Fruit fly (Drosophila melanogaster) whole organism, embryonic: ENCODE data around the gene CG14286.

ENCODE experiments used
- Bgb ChIP-seq: fragments of 200-800 bp; sonication (Bioruptor generic); IDR thresholded peaks from 2 replicates; pipeline ENCODE4 v1.3.6; 2022; ENCODE audit warnings: missing biosample characterization, missing genetic modification characterization; ENCODE audit not compliant: partially characterized antibody
- CG12391 ChIP-seq: fragments of 200-800 bp; sonication (Bioruptor generic); optimal IDR thresholded peaks from 3 replicates; lab custom pipeline; 2018; ENCODE audit warnings: missing biosample characterization, mild to moderate bottlenecking, missing genetic modification characterization, moderate library complexity
- CG12659 ChIP-seq: fragments of 200-800 bp; sonication (Bioruptor generic); optimal IDR thresholded peaks from 3 replicates; lab custom pipeline; 2017; ENCODE audit warnings: mild to moderate bottlenecking, missing biosample characterization, missing genetic modification reagents, missing genetic modification characterization
- CG13624 ChIP-seq: fragments of 200-800 bp; sonication (Bioruptor generic); optimal IDR thresholded peaks from 2 replicates; lab custom pipeline; 2016; ENCODE audit warnings: missing biosample characterization, missing genetic modification characterization
- CG14014 ChIP-seq: fragments of 200-800 bp; sonication (Bioruptor generic); IDR thresholded peaks from 2 replicates; pipeline ENCODE4 v1.3.6; 2022; ENCODE audit warnings: missing biosample characterization, missing genetic modification characterization
- CG15479 ChIP-seq: fragments of 200-800 bp; sonication (Bioruptor generic); optimal IDR thresholded peaks from 3 replicates; lab custom pipeline; 2019; ENCODE audit warnings: missing biosample characterization, mild to moderate bottlenecking, missing genetic modification characterization, moderate library complexity
- CG1603 ChIP-seq: fragments of 200-800 bp; sonication (Bioruptor generic); optimal IDR thresholded peaks from 2 replicates; lab custom pipeline; 2019; ENCODE audit warnings: missing biosample characterization, mild to moderate bottlenecking, missing genetic modification characterization, moderate library complexity
- CG16863 ChIP-seq: fragments of 200-800 bp; sonication (Bioruptor generic); optimal IDR thresholded peaks from 3 replicates; lab custom pipeline; 2016; ENCODE audit warnings: missing biosample characterization, missing genetic modification characterization
- CG17385 ChIP-seq: fragments of 200-800 bp; sonication (Bioruptor generic); optimal IDR thresholded peaks from 3 replicates; lab custom pipeline; 2018; ENCODE audit warnings: missing biosample characterization, mild to moderate bottlenecking, missing genetic modification characterization
- CG17612 ChIP-seq: fragments of 200-800 bp; sonication (Bioruptor generic); IDR thresholded peaks from 2 replicates; pipeline ENCODE4 v1.3.6; 2022; ENCODE audit warnings: missing biosample characterization, missing genetic modification characterization
- CG2712 ChIP-seq: fragments of 200-800 bp; optimal IDR thresholded peaks from 3 replicates; lab custom pipeline; 2019; ENCODE audit warnings: missing biosample characterization, mild to moderate bottlenecking, missing genetic modification characterization, moderate library complexity
- CG30403 ChIP-seq: fragments of 200-800 bp; sonication (Bioruptor generic); optimal IDR thresholded peaks from 3 replicates; lab custom pipeline; 2016; ENCODE audit warnings: missing biosample characterization, missing genetic modification characterization
- CG31441 ChIP-seq: fragments of 200-800 bp; sonication (Bioruptor generic); IDR thresholded peaks from 2 replicates; pipeline ENCODE4 v1.3.6; 2022; ENCODE audit warnings: missing biosample characterization, missing genetic modification characterization
- CG33557 ChIP-seq: fragments of 200-800 bp; sonication (Bioruptor generic); optimal IDR thresholded peaks from 2 replicates; lab custom pipeline; 2019; ENCODE audit warnings: missing biosample characterization, mild to moderate bottlenecking, missing genetic modification characterization, moderate library complexity
- CG34422 ChIP-seq: fragments of 200-800 bp; sonication (Bioruptor generic); IDR thresholded peaks from 3 replicates; pipeline ENCODE4 v1.3.6; 2022; ENCODE audit warnings: missing biosample characterization, missing genetic modification characterization
- CG5245 ChIP-seq: fragments of 200-800 bp; sonication (Bioruptor generic); optimal IDR thresholded peaks from 3 replicates; lab custom pipeline; 2016; ENCODE audit warnings: missing biosample characterization, missing genetic modification characterization
- CG7372 ChIP-seq: fragments of 200-800 bp; sonication (Bioruptor generic); IDR thresholded peaks from 2 replicates; pipeline ENCODE4 v1.3.6; 2022; ENCODE audit warnings: missing biosample characterization, missing genetic modification characterization
- CG9797 ChIP-seq: fragments of 200-800 bp; sonication (Bioruptor generic); optimal IDR thresholded peaks from 3 replicates; lab custom pipeline; 2018; ENCODE audit warnings: missing biosample characterization, mild to moderate bottlenecking, missing genetic modification characterization
- Chrac-16 ChIP-seq: fragments of 200-800 bp; sonication (Bioruptor generic); optimal IDR thresholded peaks from 3 replicates; lab custom pipeline; 2016; ENCODE audit warnings: missing biosample characterization, missing genetic modification characterization
- Dbx ChIP-seq: fragments of 200-800 bp; sonication (Bioruptor generic); IDR thresholded peaks from 3 replicates; pipeline ENCODE4 v1.3.6; 2022; ENCODE audit warnings: missing biosample characterization, missing genetic modification characterization
- Gug ChIP-seq: fragments of 200-800 bp; sonication (Bioruptor generic); IDR thresholded peaks from 4 replicates; pipeline ENCODE4 v1.3.6; 2022; ENCODE audit warnings: missing biosample characterization, missing genetic modification characterization
- H2.0 ChIP-seq: fragments of 200-800 bp; sonication (Bioruptor generic); IDR thresholded peaks from 2 replicates; pipeline ENCODE4 v1.3.6; 2022; ENCODE audit warnings: missing biosample characterization, missing genetic modification characterization
- MESR4 ChIP-seq: fragments of 200-800 bp; sonication (Bioruptor generic); optimal IDR thresholded peaks from 2 replicates; lab custom pipeline; 2018; ENCODE audit warnings: missing biosample characterization, mild to moderate bottlenecking, missing genetic modification characterization, moderate library complexity
- Mes4 ChIP-seq: fragments of 200-800 bp; sonication (Bioruptor generic); optimal IDR thresholded peaks from 2 replicates; lab custom pipeline; 2016; ENCODE audit warnings: missing biosample characterization, missing genetic modification characterization
- NfI ChIP-seq: fragments of 200-800 bp; sonication (Bioruptor generic); optimal IDR thresholded peaks from 3 replicates; lab custom pipeline; 2018; ENCODE audit warnings: missing biosample characterization, mild to moderate bottlenecking, missing genetic modification characterization, moderate library complexity
- Rfx ChIP-seq: fragments of 200-800 bp; sonication (Bioruptor generic); IDR thresholded peaks from 2 replicates; pipeline ENCODE4 v1.3.6; 2022; ENCODE audit warnings: missing biosample characterization, missing genetic modification characterization
- Rx ChIP-seq: fragments of 200-800 bp; sonication (Bioruptor generic); IDR thresholded peaks from 2 replicates; pipeline ENCODE4 v1.3.6; 2022; ENCODE audit warnings: missing biosample characterization, missing genetic modification characterization
- Scr ChIP-seq: fragments of 200-800 bp; sonication (Bioruptor generic); IDR thresholded peaks from 2 replicates; pipeline ENCODE4 v1.3.6; 2022; ENCODE audit warnings: missing biosample characterization, missing genetic modification characterization; ENCODE audit not compliant: partially characterized antibody
- Side ChIP-seq: fragments of 200-800 bp; sonication (Bioruptor generic); optimal IDR thresholded peaks from 2 replicates; lab custom pipeline; 2016; ENCODE audit warnings: missing biosample characterization, missing genetic modification characterization
- Sin3A ChIP-seq: fragments of >200 bp; optimal IDR thresholded peaks from 2 replicates; lab custom pipeline; 2018
- Xrp1 ChIP-seq: fragments of 200-800 bp; sonication (Bioruptor generic); IDR thresholded peaks from 2 replicates; pipeline ENCODE4 v1.3.6; 2022; ENCODE audit warnings: missing biosample characterization, missing genetic modification characterization
- ap ChIP-seq: fragments of 200-800 bp; sonication (Bioruptor generic); IDR thresholded peaks from 2 replicates; pipeline ENCODE4 v1.3.6; 2022; ENCODE audit warnings: missing biosample characterization, missing genetic modification characterization
- ara ChIP-seq: fragments of 200-800 bp; sonication (Bioruptor generic); IDR thresholded peaks from 2 replicates; pipeline ENCODE4 v1.3.6; 2022; ENCODE audit warnings: missing biosample characterization, missing genetic modification characterization
- dimm ChIP-seq: fragments of 200-800 bp; sonication (Bioruptor generic); IDR thresholded peaks from 2 replicates; pipeline ENCODE4 v1.3.6; 2022; ENCODE audit warnings: missing biosample characterization, missing genetic modification characterization
- hbn ChIP-seq: fragments of 200-800 bp; sonication (Bioruptor generic); IDR thresholded peaks from 2 replicates; pipeline ENCODE4 v1.3.6; 2022; ENCODE audit warnings: missing biosample characterization, missing genetic modification characterization; ENCODE audit not compliant: partially characterized antibody
- insv ChIP-seq, 2 experiments: fragments of 200-800 bp; sonication (Bioruptor generic); optimal IDR thresholded peaks; 3 replicates each; lab custom pipeline; 2016 to 2018; ENCODE audit warnings: missing biosample characterization in 2 of 2, missing genetic modification characterization in 2 of 2
- jumu ChIP-seq: fragments of 200-800 bp; sonication (Bioruptor generic); optimal IDR thresholded peaks from 3 replicates; lab custom pipeline; 2016; ENCODE audit warnings: missing biosample characterization, missing genetic modification characterization
- lmd ChIP-seq: fragments of 200-800 bp; sonication (Bioruptor generic); IDR thresholded peaks from 2 replicates; pipeline ENCODE4 v1.3.6; 2022; ENCODE audit warnings: missing biosample characterization, missing genetic modification characterization
- lov ChIP-seq, 2 experiments: fragments of 200-800 bp in 1 of 2; fragments of >200 bp in 1 of 2; sonication (Bioruptor generic) in 1 of 2; IDR thresholded peaks in 1 of 2; optimal IDR thresholded peaks in 1 of 2; 2 replicates in 1 of 2; 3 replicates in 1 of 2; pipeline versions ENCODE4 v1.3.6 to Lab custom; 2017 to 2022; ENCODE audit warnings: missing biosample characterization in 1 of 2, missing genetic modification characterization in 1 of 2
- mam ChIP-seq: fragments of 200-800 bp; sonication (Bioruptor generic); optimal IDR thresholded peaks from 3 replicates; lab custom pipeline; 2016; ENCODE audit warnings: missing biosample characterization, missing genetic modification characterization
- nmo ChIP-seq: fragments of 200-800 bp; sonication (Bioruptor generic); optimal IDR thresholded peaks from 2 replicates; lab custom pipeline; 2018; ENCODE audit warnings: missing biosample characterization, mild to moderate bottlenecking, missing genetic modification characterization, moderate library complexity
- org-1 ChIP-seq: fragments of 200-800 bp; sonication (Bioruptor generic); optimal IDR thresholded peaks from 2 replicates; lab custom pipeline; 2017; ENCODE audit warnings: missing biosample characterization, missing genetic modification characterization
- pfk ChIP-seq: fragments of 200-800 bp; sonication (Bioruptor generic); optimal IDR thresholded peaks from 2 replicates; lab custom pipeline; 2018; ENCODE audit warnings: missing biosample characterization, mild to moderate bottlenecking, missing genetic modification characterization, moderate library complexity
- ranshi ChIP-seq: fragments of 200-800 bp; sonication (Bioruptor generic); IDR thresholded peaks from 2 replicates; pipeline ENCODE4 v1.3.6; 2022; ENCODE audit warnings: missing biosample characterization, missing genetic modification characterization
- salm ChIP-seq: fragments of 200-800 bp; sonication (Bioruptor generic); optimal IDR thresholded peaks from 2 replicates; lab custom pipeline; 2018; ENCODE audit warnings: missing biosample characterization, mild to moderate bottlenecking, missing genetic modification characterization
- schlank ChIP-seq: fragments of 200-800 bp; sonication (Bioruptor generic); optimal IDR thresholded peaks from 2 replicates; lab custom pipeline; 2018; ENCODE audit warnings: missing biosample characterization, mild to moderate bottlenecking, missing genetic modification characterization
- sim ChIP-seq: fragments of 200-800 bp; sonication (Bioruptor generic); IDR thresholded peaks from 2 replicates; pipeline ENCODE4 v1.3.6; 2022; ENCODE audit warnings: missing biosample characterization, missing genetic modification characterization
- sima ChIP-seq: fragments of 200-800 bp; sonication (Bioruptor generic); optimal IDR thresholded peaks from 2 replicates; lab custom pipeline; 2016; ENCODE audit warnings: missing biosample characterization, missing genetic modification characterization
- sna ChIP-seq: fragments of 200-800 bp; sonication (Bioruptor generic); IDR thresholded peaks from 2 replicates; pipeline ENCODE4 v1.3.6; 2022; ENCODE audit warnings: missing biosample characterization, missing genetic modification characterization; ENCODE audit not compliant: partially characterized antibody
- sr ChIP-seq: fragments of 200-800 bp; sonication (Bioruptor generic); IDR thresholded peaks from 3 replicates; pipeline ENCODE4 v1.3.6; 2022; ENCODE audit warnings: missing biosample characterization, missing genetic modification characterization

The CG14286 gene

DNA sequence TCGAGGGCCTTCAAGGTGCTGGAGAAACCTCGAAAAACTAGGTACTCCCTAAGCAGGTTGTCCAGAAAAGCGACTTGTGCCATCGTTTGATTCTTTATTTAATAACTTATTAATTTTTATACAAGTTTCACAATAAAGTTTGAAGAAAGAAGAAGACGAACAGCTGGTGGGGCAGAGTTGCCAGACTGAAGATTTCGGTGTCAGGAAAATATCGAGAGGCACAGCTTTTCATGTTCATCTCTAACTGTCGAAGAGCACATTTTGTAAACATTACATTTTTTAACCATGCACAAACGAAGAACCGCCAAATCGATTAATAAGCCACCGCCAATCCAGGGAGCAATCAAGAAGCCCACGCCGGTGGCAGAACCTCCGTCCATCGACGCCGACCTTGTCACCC is at the start of gene CG14286, which contains the start of gene CG6005 (continued):
- TF ChIP-seq Gug (GFP tag; lab: Robert Waterston, UW): peak; percentile 84; the same call in 3 of the 4 replicates
- TF ChIP-seq Rfx (GFP tag; lab: Robert Waterston, UW): peak; percentile 93
- no peak for TF ChIP-seq Mes4 (GFP tag; lab: Kevin White, UChicago)
- TF ChIP-seq sima (GFP tag; lab: Kevin White, UChicago): no peak
- TF ChIP-seq Sin3A: peak; percentile 49
- no peak for TF ChIP-seq org-1 (GFP tag; lab: Kevin White, UChicago)
- peak; percentile 89 for TF ChIP-seq CG34422 (GFP tag; lab: Robert Waterston, UW)
- peak; percentile 61 for TF ChIP-seq Rx
- peak; percentile 82 for TF ChIP-seq Scr
- peak; percentile 56 for TF ChIP-seq H2.0 (GFP tag; lab: Robert Waterston, UW)
- no peak for TF ChIP-seq lov (optimal IDR thresholded peaks at IDR 0.05; lab: Kevin White, UChicago)
- 0 out of 3 replicates have a peak, but pooled peaks have one; percentile 26 for TF ChIP-seq lov (GFP tag; IDR thresholded peaks at IDR 0.05; lab: Robert Waterston, UW)
- peak; percentile 52; the same call in 1 of the 2 replicates for TF ChIP-seq ranshi
- peak; percentile 33 for TF ChIP-seq CG9797 (GFP tag; lab: Kevin White, UChicago)
- TF ChIP-seq MESR4 (GFP tag; lab: Kevin White, UChicago): peak; percentile 78
- TF ChIP-seq Bgb (GFP tag; lab: Robert Waterston, UW): peak; percentile 85
- peak; percentile 73 for TF ChIP-seq CG12659 (GFP tag; lab: Kevin White, UChicago)
- no peak for TF ChIP-seq salm
- TF ChIP-seq CG14014 (GFP tag; lab: Robert Waterston, UW): peak; percentile 68; the same call in 1 of the 2 replicates
- TF ChIP-seq ap (GFP tag; lab: Robert Waterston, UW): 0 out of 2 replicates have a peak, but pooled peaks have one; percentile 6
- peak; percentile 67 for TF ChIP-seq CG30403 (GFP tag; lab: Kevin White, UChicago)
- no peak for TF ChIP-seq sim (GFP tag; lab: Robert Waterston, UW)
- TF ChIP-seq nmo: peak; percentile 38
- TF ChIP-seq ara: 0 out of 2 replicates have a peak, but pooled peaks have one; percentile 34
- TF ChIP-seq schlank: no peak
- no peak for TF ChIP-seq insv (GFP tag; optimal IDR thresholded peaks at IDR 0.05; lab: Kevin White, UChicago)
- TF ChIP-seq CG31441 (GFP tag; lab: Robert Waterston, UW): 0 out of 2 replicates have a peak, but pooled peaks have one; percentile 30
- TF ChIP-seq lmd (GFP tag; lab: Robert Waterston, UW): peak; percentile 58; the same call in 1 of the 2 replicates
- TF ChIP-seq Side: peak; percentile 33
- peak; percentile 75 for TF ChIP-seq CG13624 (GFP tag; lab: Kevin White, UChicago)
- TF ChIP-seq NfI: peak; percentile 69
- peak; percentile 48; the same call in 1 of the 2 replicates for TF ChIP-seq CG7372 (GFP tag; lab: Robert Waterston, UW)
- TF ChIP-seq hbn: peak; percentile 80
- 0 out of 3 replicates have a peak, but pooled peaks have one; percentile 18 for TF ChIP-seq sr (GFP tag; lab: Robert Waterston, UW)
- peak; percentile 35 for TF ChIP-seq CG5245 (GFP tag; lab: Kevin White, UChicago)
- peak; percentile 69 for TF ChIP-seq sna
- peak; percentile 51 for TF ChIP-seq jumu
- TF ChIP-seq dimm: peak; percentile 21; the same call in 1 of the 2 replicates
- TF ChIP-seq CG2712 (tag; lab: Kevin White, UChicago): peak; percentile 22
- peak; percentile 58 for TF ChIP-seq CG12391
- peak; percentile 31 for TF ChIP-seq CG16863 (GFP tag; lab: Kevin White, UChicago)
- peak; percentile 71 for TF ChIP-seq Dbx (GFP tag; lab: Robert Waterston, UW)
- TF ChIP-seq CG15479 (GFP tag; lab: Kevin White, UChicago): no peak
- peak; percentile 64 for TF ChIP-seq CG1603
- TF ChIP-seq mam: peak; percentile 69
- TF ChIP-seq Chrac-16 (GFP tag; lab: Kevin White, UChicago): peak; percentile 67
- peak; percentile 3 for TF ChIP-seq CG33557 (GFP tag; lab: Kevin White, UChicago)
- TF ChIP-seq CG17612 (GFP tag; lab: Robert Waterston, UW): peak; percentile 21; the same call in 1 of the 2 replicates
- TF ChIP-seq Xrp1 (GFP tag; lab: Robert Waterston, UW): peak; percentile 70
- no peak for TF ChIP-seq pfk (GFP tag; lab: Kevin White, UChicago)
- peak; percentile 98 for TF ChIP-seq CG17385 (GFP tag; lab: Kevin White, UChicago)
